ENCODE assay signal across 5 fruit fly cellular contexts in genomic region chr2L:12347862-12348261, dm6.
TF ChIP-seq lines count a peak whose summit lies in the region.

No protein-coding gene starts in this region.

- no peak for TF ChIP-seq CTCF in whole organism, embryonic (GFP tag; optimal IDR thresholded peaks at IDR 0.05; lab: Kevin White, UChicago)

TF ChIP-seq in whole organism, adult, 20 proteins besides CTCF, POLR2A, EP300 and RAD21:
- no peak for TF ChIP-seq Hr96 (GFP tag; optimal IDR thresholded peaks at IDR 0.05; lab: Kevin White, UChicago)
- no peak for TF ChIP-seq CG11617 (GFP tag; optimal IDR thresholded peaks at IDR 0.05; lab: Kevin White, UChicago)
- peak; percentile 58 for TF ChIP-seq cic (GFP tag; optimal IDR thresholded peaks at IDR 0.05; lab: Kevin White, UChicago)
- TF ChIP-seq CG12768 (GFP tag; optimal IDR thresholded peaks at IDR 0.05; lab: Kevin White, UChicago) = peak; percentile 16
- TF ChIP-seq Mnt (GFP tag; optimal IDR thresholded peaks at IDR 0.05; lab: Kevin White, UChicago) = no peak
- no peak for TF ChIP-seq Crg-1 (GFP tag; optimal IDR thresholded peaks at IDR 0.05; lab: Kevin White, UChicago)

TF ChIP-seq in whole organism, embryonic, 481 proteins besides CTCF, POLR2A, EP300 and RAD21 (continues in another document):
- no peak for TF ChIP-seq inv (GFP tag; IDR thresholded peaks at IDR 0.05; lab: Robert Waterston, UW; ENCODE audit: partially characterized antibody)
- TF ChIP-seq grn (GFP tag; optimal IDR thresholded peaks at IDR 0.05; lab: Kevin White, UChicago) = peak; percentile 94
- no peak for TF ChIP-seq Xrp1 (GFP tag; IDR thresholded peaks at IDR 0.05; lab: Robert Waterston, UW)
- peak; percentile 73 for TF ChIP-seq sd (tag; optimal IDR thresholded peaks at IDR 0.05; lab: Kevin White, UChicago)
- peak; percentile 59 for TF ChIP-seq Vsx1 (GFP tag; optimal IDR thresholded peaks at IDR 0.05; lab: Kevin White, UChicago)
- TF ChIP-seq ken (GFP tag; IDR thresholded peaks at IDR 0.05; lab: Robert Waterston, UW) = 0 out of 3 replicates have a peak, but pooled peaks have one; percentile 14
- no peak for TF ChIP-seq otp (GFP tag; IDR thresholded peaks at IDR 0.05; lab: Robert Waterston, UW)
- peak; percentile 19; the same call in 1 of the 3 replicates for TF ChIP-seq CG2199 (GFP tag; IDR thresholded peaks at IDR 0.05; lab: Robert Waterston, UW)
- peak; percentile 93 for TF ChIP-seq GATAe (GFP tag; conservative IDR thresholded peaks at IDR 0.05; lab: Robert Waterston, UW)
- no peak for TF ChIP-seq CG10565 (GFP tag; optimal IDR thresholded peaks at IDR 0.05; lab: Kevin White, UChicago)
- no peak for TF ChIP-seq p53 (GFP tag; optimal IDR thresholded peaks at IDR 0.05; lab: Kevin White, UChicago)
- TF ChIP-seq CG8924 (tag; optimal IDR thresholded peaks at IDR 0.05; lab: Kevin White, UChicago) = no peak
- no peak for TF ChIP-seq vnd (GFP tag; IDR thresholded peaks at IDR 0.05; lab: Robert Waterston, UW; ENCODE audit: partially characterized antibody)
- TF ChIP-seq CG10366 (GFP tag; IDR thresholded peaks at IDR 0.05; lab: Robert Waterston, UW) = no peak
- TF ChIP-seq CG34376 (GFP tag; optimal IDR thresholded peaks at IDR 0.05; lab: Kevin White, UChicago) = peak; percentile 10
- TF ChIP-seq MTF-1 (GFP tag; optimal IDR thresholded peaks at IDR 0.05; lab: Kevin White, UChicago; ENCODE audit: borderline replicate concordance) = peak; percentile 29
- no peak for TF ChIP-seq CG2129 (GFP tag; IDR thresholded peaks at IDR 0.05; lab: Robert Waterston, UW; ENCODE audit: partially characterized antibody)
- no peak for TF ChIP-seq Eip74EF (GFP tag; optimal IDR thresholded peaks at IDR 0.05; lab: Kevin White, UChicago)
- TF ChIP-seq CG6854 (GFP tag; optimal IDR thresholded peaks at IDR 0.05; lab: Kevin White, UChicago) = no peak

TF ChIP-seq in whole organism, prepupa, 60 proteins besides CTCF, POLR2A, EP300 and RAD21:
- peak; percentile 31 for TF ChIP-seq Eip93F (GFP tag; optimal IDR thresholded peaks at IDR 0.05; lab: Kevin White, UChicago)
- TF ChIP-seq CG15336 (GFP tag; IDR thresholded peaks at IDR 0.05; lab: Robert Waterston, UW) = no peak
- TF ChIP-seq CG6163 (GFP tag; IDR thresholded peaks at IDR 0.05; lab: Robert Waterston, UW) = 0 out of 3 replicates have a peak, but pooled peaks have one; percentile 23
- peak; percentile 98 for TF ChIP-seq vri (GFP tag; optimal IDR thresholded peaks at IDR 0.05; lab: Kevin White, UChicago)
- peak; percentile 41 for TF ChIP-seq fkh (GFP tag; optimal IDR thresholded peaks at IDR 0.05; lab: Kevin White, UChicago)
- TF ChIP-seq CG16779 (tag; optimal IDR thresholded peaks at IDR 0.05; lab: Kevin White, UChicago) = no peak
- peak; percentile 12 for TF ChIP-seq Eip78C (GFP tag; lab: Kevin White, UChicago)

TF ChIP-seq in whole organism, pupa, 21 proteins besides CTCF, POLR2A, EP300 and RAD21:
- no peak for TF ChIP-seq CG10348 (GFP tag; IDR thresholded peaks at IDR 0.05; lab: Robert Waterston, UW)
- no peak for TF ChIP-seq gl (tag; optimal IDR thresholded peaks at IDR 0.05; lab: Kevin White, UChicago)
- TF ChIP-seq EcR (GFP tag; optimal IDR thresholded peaks at IDR 0.05; lab: Kevin White, UChicago) = peak; percentile 11
TF ChIP-seq in whole organism, pupa: peak in this region for 1.

TF ChIP-seq in whole organism, wandering third instar larva, 38 proteins besides CTCF, POLR2A, EP300 and RAD21:
- TF ChIP-seq N (GFP tag; optimal IDR thresholded peaks at IDR 0.05; lab: Kevin White, UChicago) = no peak
- peak; percentile 1 for TF ChIP-seq br (GFP tag; optimal IDR thresholded peaks at IDR 0.05; lab: Kevin White, UChicago)
- TF ChIP-seq Hr83 (GFP tag; optimal IDR thresholded peaks at IDR 0.05; lab: Kevin White, UChicago; ENCODE audit: poor library complexity, severe bottlenecking) = peak; percentile 39
- peak; percentile 76 for TF ChIP-seq Dif (GFP tag; optimal IDR thresholded peaks at IDR 0.05; lab: Kevin White, UChicago; ENCODE audit: partially characterized antibody)
- no peak for TF ChIP-seq Myc (optimal IDR thresholded peaks at IDR 0.05; lab: Kevin White, UChicago)
- TF ChIP-seq h (GFP tag; optimal IDR thresholded peaks at IDR 0.05; lab: Kevin White, UChicago) = peak; percentile 46
- peak; percentile 1 for TF ChIP-seq Vsx2 (GFP tag; optimal IDR thresholded peaks at IDR 0.05; lab: Kevin White, UChicago; ENCODE audit: partially characterized antibody)
- no peak for TF ChIP-seq Jra (GFP tag; optimal IDR thresholded peaks at IDR 0.05; lab: Kevin White, UChicago)
- TF ChIP-seq dl (GFP tag; optimal IDR thresholded peaks at IDR 0.05; lab: Kevin White, UChicago; ENCODE audit: insufficient read depth in 1 of 2, partially characterized antibody in 2 of 2) = peak; percentile 43 to 79
- peak; percentile 16 for TF ChIP-seq CrebA (GFP tag; optimal IDR thresholded peaks at IDR 0.05; lab: Kevin White, UChicago; ENCODE audit: borderline replicate concordance)
- peak; percentile 13 for TF ChIP-seq Rel (GFP tag; optimal IDR thresholded peaks at IDR 0.05; lab: Kevin White, UChicago)
- peak; percentile 23 for TF ChIP-seq Rel (tag; optimal IDR thresholded peaks at IDR 0.05; lab: Kevin White, UChicago)
TF ChIP-seq in whole organism, wandering third instar larva: peak in this region for 8.
